Worm (Caenorhabditis elegans): Measurements from ENCODE around the gene hrpf-2.
A peak's percentile ranks its signal among the peaks of the same experiment; 100 is the strongest.

Gene hrpf-2

ce11 chrIV:6336748-6337147 is 39.6 kb downstream of the hrpf-2 start (continued):
- TF ChIP-seq lin-40 (tag; optimal IDR thresholded peaks at IDR 0.05) (peak; percentile 96), atf-7 (tag; optimal IDR thresholded peaks at IDR 0.05) (peak; percentile 97), F49E8.2 (tag; optimal IDR thresholded peaks at IDR 0.05; ENCODE audit: insufficient read depth) (no peak), madf-3 (GFP tag; IDR thresholded peaks at IDR 0.05) (0 out of 2 replicates have a peak, but pooled peaks have one; percentile 15), ztf-6 (GFP tag; IDR thresholded peaks at IDR 0.05) (no peak), T07F8.4 (tag; optimal IDR thresholded peaks at IDR 0.05) (peak; percentile 21), F37B4.10 (GFP tag; IDR thresholded peaks at IDR 0.05) (0 out of 2 replicates have a peak, but pooled peaks have one; percentile 19), C17E4.6 (GFP tag; IDR thresholded peaks at IDR 0.05) (no peak), ama-1 (optimal IDR thresholded peaks at IDR 0.05) (no peak), ama-1 (GFP tag; optimal IDR thresholded peaks at IDR 0.05) (peak in 1 of 2 experiments; percentile 55), let-607 (tag; optimal IDR thresholded peaks at IDR 0.05) (peak; percentile 73 to 90), mcd-1 (GFP tag; IDR thresholded peaks at IDR 0.05) (peak; percentile 83), tbx-9 (tag; optimal IDR thresholded peaks at IDR 0.05; ENCODE audit: borderline replicate concordance) (no peak), nhr-80 (tag; optimal IDR thresholded peaks at IDR 0.05) (peak; percentile 95), ztf-26 (tag; optimal IDR thresholded peaks at IDR 0.05) (peak; percentile 96), mes-4 (tag; optimal IDR thresholded peaks at IDR 0.05) (no peak), cebp-2 (GFP tag; IDR thresholded peaks at IDR 0.05) (peak; percentile 32; the same call in 1 of the 2 replicates), Y56A3A.18 (GFP tag; IDR thresholded peaks at IDR 0.05) (0 out of 2 replicates have a peak, but pooled peaks have one; percentile 40), B0035.1 (tag; optimal IDR thresholded peaks at IDR 0.05) (peak; percentile 45), egl-18 (GFP tag; IDR thresholded peaks at IDR 0.05) (no peak), hmg-1.2 (GFP tag; IDR thresholded peaks at IDR 0.05) (peak; percentile 95), fkh-3 (tag; optimal IDR thresholded peaks at IDR 0.05) (no peak), K12H6.12 (tag; optimal IDR thresholded peaks at IDR 0.05) (peak; percentile 90), let-526 (GFP tag; IDR thresholded peaks at IDR 0.05) (peak; percentile 83), mxl-1 (tag; optimal IDR thresholded peaks at IDR 0.05) (no peak), rec-8 (tag; optimal IDR thresholded peaks at IDR 0.05) (no peak), ztf-28 (GFP tag; IDR thresholded peaks at IDR 0.05) (no peak), lsy-27 (tag; optimal IDR thresholded peaks at IDR 0.05; ENCODE audit: borderline replicate concordance, insufficient read depth) (no peak), efl-1 (GFP tag; optimal IDR thresholded peaks at IDR 0.05) (no peak), T26A5.8 (tag; optimal IDR thresholded peaks at IDR 0.05) (no peak), rpc-1 (optimal IDR thresholded peaks at IDR 0.05) (no peak), rpc-1 (tag; optimal IDR thresholded peaks at IDR 0.05) (no peak), dpl-1 (GFP tag; optimal IDR thresholded peaks at IDR 0.05) (peak; percentile 16), B0261.1 (tag; optimal IDR thresholded peaks at IDR 0.05) (peak; percentile 2), him-1 (tag; optimal IDR thresholded peaks at IDR 0.05) (no peak), F55B11.4 (tag; optimal IDR thresholded peaks at IDR 0.05; ENCODE audit: borderline replicate concordance, insufficient read depth) (no peak), athp-1 (tag; optimal IDR thresholded peaks at IDR 0.05) (peak; percentile 70), snpc-1.3 (tag; optimal IDR thresholded peaks at IDR 0.05; ENCODE audit: insufficient read depth) (no peak), nhr-27 (tag; optimal IDR thresholded peaks at IDR 0.05) (no peak), cebp-1 (GFP tag; IDR thresholded peaks at IDR 0.05) (peak; percentile 61; the same call in 1 of the 2 replicates), cebp-1 (tag; optimal IDR thresholded peaks at IDR 0.05) (peak; percentile 96), ceh-100 (GFP tag; IDR thresholded peaks at IDR 0.05) (peak; percentile 45), hmg-20 (GFP tag; IDR thresholded peaks at IDR 0.05) (peak; percentile 46; the same call in 1 of the 2 replicates), nhr-90 (tag; optimal IDR thresholded peaks at IDR 0.05) (peak; percentile 78), akir-1 (GFP tag; optimal IDR thresholded peaks at IDR 0.05) (peak; percentile 92), lin-54 (GFP tag; optimal IDR thresholded peaks at IDR 0.05) (peak; percentile 70), F52B5.7 (tag; optimal IDR thresholded peaks at IDR 0.05) (peak; percentile 58), pbrm-1 (GFP tag; IDR thresholded peaks at IDR 0.05) (peak; percentile 84), ceh-27 (GFP tag; optimal IDR thresholded peaks at IDR 0.05) (peak; percentile 84)
